Fruit fly (Drosophila melanogaster) whole organism, wandering third instar larva: ENCODE results near the gene Osi3.

Experiments
- Abd-B ChIP-seq: fragments of >200 bp; optimal IDR thresholded peaks from 2 replicates; lab custom pipeline; 2017; ENCODE audit warnings: missing biosample characterization, missing genetic modification characterization
- CG32264 ChIP-seq: fragments of 200-800 bp; sonication (Bioruptor generic); optimal IDR thresholded peaks from 2 replicates; lab custom pipeline; 2016; ENCODE audit warnings: missing biosample characterization, missing genetic modification characterization
- CrebA ChIP-seq: fragments of 200-800 bp; sonication (Bioruptor generic); optimal IDR thresholded peaks from 2 replicates; lab custom pipeline; 2016; ENCODE audit warnings: missing biosample characterization, mild to moderate bottlenecking, missing genetic modification characterization, borderline replicate concordance
- Myc ChIP-seq: fragments of >200 bp; optimal IDR thresholded peaks from 2 replicates; lab custom pipeline; 2017
- br ChIP-seq: fragments of 200-800 bp; sonication (Bioruptor generic); optimal IDR thresholded peaks from 2 replicates; lab custom pipeline; 2016; ENCODE audit warnings: missing biosample characterization, missing genetic modification characterization
- ey ChIP-seq: fragments of 200-800 bp; sonication (Bioruptor generic); optimal IDR thresholded peaks from 2 replicates; lab custom pipeline; 2016; ENCODE audit warnings: missing biosample characterization, missing genetic modification characterization
- h ChIP-seq: fragments of 200-800 bp; sonication (Bioruptor generic); optimal IDR thresholded peaks from 3 replicates; lab custom pipeline; 2016; ENCODE audit warnings: missing biosample characterization, mild to moderate bottlenecking, missing genetic modification characterization
- lola ChIP-seq: fragments of >200 bp; optimal IDR thresholded peaks from 2 replicates; lab custom pipeline; 2017; ENCODE audit warnings: missing biosample characterization, missing genetic modification characterization

DNA sequence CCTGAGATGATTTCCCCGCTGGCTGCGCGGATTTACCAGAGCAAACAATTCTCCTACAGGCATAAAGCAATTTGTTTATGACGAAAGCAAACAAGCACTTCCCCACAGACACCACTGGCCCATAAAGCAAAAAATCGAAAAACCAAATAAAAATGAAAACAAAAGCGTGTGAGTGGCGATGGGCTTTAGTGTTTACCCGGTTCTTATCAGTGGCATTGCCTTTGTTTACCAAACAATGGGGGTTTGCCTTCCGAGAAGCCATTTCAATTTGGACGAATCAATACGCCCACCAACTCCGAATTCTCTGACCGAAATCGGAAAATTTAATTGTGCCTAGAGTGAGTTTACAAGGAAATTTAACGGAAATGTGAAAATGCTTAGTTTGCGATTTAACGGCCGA is 33.1 kb upstream of the Osi3 start:
- TF ChIP-seq lola (no peak), h (GFP tag; lab: Kevin White, UChicago) (peak; percentile 8), Myc (lab: Kevin White, UChicago) (no peak), ey (GFP tag; lab: Kevin White, UChicago) (no peak), br (no peak), Abd-B (GFP tag; lab: Kevin White, UChicago) (no peak), CG32264 (GFP tag; lab: Kevin White, UChicago) (no peak), CrebA (GFP tag; lab: Kevin White, UChicago) (no peak)
